Worm (Caenorhabditis elegans): ENCODE measurements around the gene B0416.2.

The B0416.2 gene

DNA sequence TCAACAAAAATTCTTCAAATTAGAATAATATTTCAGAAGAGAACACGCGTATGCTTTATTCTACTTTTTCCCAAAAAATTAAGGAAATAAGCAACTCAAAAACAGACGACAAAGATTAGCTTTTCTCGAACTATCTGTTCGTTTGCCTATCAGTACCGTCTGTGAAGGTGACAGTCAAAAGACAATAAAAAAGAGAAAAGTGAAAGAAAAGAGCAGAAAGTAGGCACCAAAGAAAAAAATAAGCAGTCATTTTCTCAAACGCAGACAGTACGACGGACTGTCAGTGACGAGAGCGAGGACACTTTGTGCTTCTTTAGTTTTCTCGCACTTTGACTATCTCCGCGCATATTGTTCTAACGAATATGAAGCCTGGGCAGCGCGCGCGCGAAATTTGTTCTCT lies 32.4 kb upstream of the B0416.2 start:
- TF ChIP-seq fos-1 (tag; optimal IDR thresholded peaks at IDR 0.05) (no peak), nhr-28 (tag; optimal IDR thresholded peaks at IDR 0.05) (peak; percentile 18), nhr-237 (tag; optimal IDR thresholded peaks at IDR 0.05) (no peak), dve-1 (tag; optimal IDR thresholded peaks at IDR 0.05; ENCODE audit: insufficient read depth) (peak; percentile 68), daf-16 (GFP tag; optimal IDR thresholded peaks at IDR 0.05) (no peak), daf-16 (tag; optimal IDR thresholded peaks at IDR 0.05) (peak; percentile 37), dmd-8 (GFP tag; IDR thresholded peaks at IDR 0.05) (no peak), Y75B8A.6 (GFP tag; IDR thresholded peaks at IDR 0.05) (no peak), ces-1 (GFP tag; optimal IDR thresholded peaks at IDR 0.05) (no peak), pqm-1 (tag; optimal IDR thresholded peaks at IDR 0.05) (peak; percentile 14), php-3 (GFP tag; IDR thresholded peaks at IDR 0.05) (0 out of 2 replicates have a peak, but pooled peaks have one; percentile 6), spr-3 (GFP tag; optimal IDR thresholded peaks at IDR 0.05) (no peak), hlh-11 (tag; optimal IDR thresholded peaks at IDR 0.05) (peak; percentile 54), hlh-30 (tag; optimal IDR thresholded peaks at IDR 0.05; ENCODE audit: insufficient read depth) (peak; percentile 0), dmd-6 (GFP tag; IDR thresholded peaks at IDR 0.05) (peak; percentile 73), pha-4 (GFP tag; IDR thresholded peaks at IDR 0.05) (no peak), pha-4 (tag; optimal IDR thresholded peaks at IDR 0.05) (no peak)

DNA sequence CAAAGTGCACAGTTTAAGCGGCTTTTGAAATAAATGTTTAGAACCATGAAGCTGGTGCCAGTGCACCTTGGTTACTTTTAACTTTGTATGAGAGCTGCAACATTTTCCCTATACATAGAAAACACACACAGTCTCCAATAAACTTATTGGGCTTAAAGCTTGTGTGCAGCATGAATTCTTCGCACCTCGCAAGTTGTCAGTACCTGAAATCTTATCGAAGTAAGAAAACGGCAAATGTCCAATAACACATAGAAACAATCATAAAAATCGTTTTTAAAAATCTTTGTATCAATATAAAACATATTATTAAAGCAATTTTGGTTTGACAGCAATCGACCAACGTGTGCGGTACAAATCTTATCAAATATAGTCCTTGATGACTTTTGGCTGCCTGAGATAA lies 30.6 kb upstream of the B0416.2 start:
- TF ChIP-seq skn-1 (tag; optimal IDR thresholded peaks at IDR 0.05) = no peak
- TF ChIP-seq mes-2 (tag; optimal IDR thresholded peaks at IDR 0.05; ENCODE audit: poor library complexity, severe bottlenecking) = no peak
- no peak for TF ChIP-seq set-16 (GFP tag; IDR thresholded peaks at IDR 0.05)
- peak; percentile 22 for TF ChIP-seq F10B5.3 (tag; optimal IDR thresholded peaks at IDR 0.05)
- peak; percentile 4 for TF ChIP-seq dve-1 (tag; optimal IDR thresholded peaks at IDR 0.05; ENCODE audit: insufficient read depth)
- TF ChIP-seq unc-62 (GFP tag; optimal IDR thresholded peaks at IDR 0.05 in 1 of 2) = peak in 1 of 2 experiments; percentile 93
- TF ChIP-seq unc-62 (tag; optimal IDR thresholded peaks at IDR 0.05) = no peak
- no peak for TF ChIP-seq F44E2.7 (GFP tag; IDR thresholded peaks at IDR 0.05)
- TF ChIP-seq zip-2 (tag; optimal IDR thresholded peaks at IDR 0.05) = no peak
- TF ChIP-seq php-3 (GFP tag; IDR thresholded peaks at IDR 0.05) = 0 out of 2 replicates have a peak, but pooled peaks have one; percentile 32
- TF ChIP-seq R02D3.7 (tag; optimal IDR thresholded peaks at IDR 0.05) = no peak
- no peak for TF ChIP-seq mep-1 (tag; optimal IDR thresholded peaks at IDR 0.05)
- TF ChIP-seq nhr-10 (tag; optimal IDR thresholded peaks at IDR 0.05) = no peak
- no peak for TF ChIP-seq ceh-82 (tag; optimal IDR thresholded peaks at IDR 0.05)
- TF ChIP-seq rbr-2 (tag; optimal IDR thresholded peaks at IDR 0.05) = no peak
- 0 out of 2 replicates have a peak, but pooled peaks have one; percentile 48 for TF ChIP-seq zfp-3 (GFP tag; conservative IDR thresholded peaks at IDR 0.05)
- TF ChIP-seq tra-1 (GFP tag; IDR thresholded peaks at IDR 0.05) = no peak

DNA sequence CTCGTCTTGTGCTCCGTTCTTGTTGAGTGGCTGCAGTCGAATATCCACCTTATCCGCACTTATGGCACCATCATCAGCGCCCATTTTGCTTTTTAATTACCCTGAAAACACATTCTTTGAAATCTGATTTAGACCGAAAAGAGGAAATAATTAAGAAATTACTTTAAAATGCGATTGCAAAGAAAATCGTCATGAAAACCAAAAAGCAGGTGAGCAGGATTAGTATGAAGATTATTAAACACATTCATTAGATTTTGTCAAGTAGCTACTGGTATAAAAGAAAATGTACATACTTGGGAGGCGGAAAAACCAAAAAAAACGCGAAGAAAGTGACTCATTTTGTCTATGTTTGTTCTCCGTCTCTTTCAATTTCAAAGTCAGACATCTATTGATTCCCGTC lies 28.2 kb upstream of the B0416.2 start, which contains the start of gene B0416.5:
Gene B0416.5, minus strand, starts transcription at position 101 of the 400 bp plus-strand sequence.
- TF ChIP-seq unc-62 (GFP tag; optimal IDR thresholded peaks at IDR 0.05 in 1 of 2) = no peak
- TF ChIP-seq unc-62 (tag; optimal IDR thresholded peaks at IDR 0.05) = no peak
- TF ChIP-seq mdl-1 (tag; optimal IDR thresholded peaks at IDR 0.05) = no peak
- TF ChIP-seq ces-1 (GFP tag; optimal IDR thresholded peaks at IDR 0.05) = no peak
- TF ChIP-seq lsy-2 (tag; optimal IDR thresholded peaks at IDR 0.05) = no peak
- no peak for TF ChIP-seq nhr-111 (GFP tag; optimal IDR thresholded peaks at IDR 0.05)

DNA sequence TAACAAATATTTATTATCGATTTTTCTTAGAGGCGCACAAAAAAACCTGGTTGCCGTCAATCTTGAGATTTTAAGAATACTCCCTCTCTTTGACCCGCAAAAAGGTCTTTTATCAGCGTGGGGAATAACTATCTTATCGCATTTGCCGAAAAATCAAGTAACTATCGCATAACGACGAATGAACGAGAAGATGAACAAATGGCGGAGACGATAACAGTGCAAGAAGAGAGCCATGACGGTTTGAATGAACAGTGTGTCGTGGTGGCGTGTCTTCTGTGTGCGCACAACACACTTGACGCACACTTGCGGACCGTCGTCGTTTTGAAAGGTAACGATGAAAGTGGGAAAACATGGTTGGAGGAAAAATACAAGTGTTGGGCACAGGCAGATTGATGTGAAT lies 27.1 kb upstream of the B0416.2 start:
- TF ChIP-seq mdl-1 (tag; optimal IDR thresholded peaks at IDR 0.05) (no peak), nhr-102 (tag; optimal IDR thresholded peaks at IDR 0.05) (no peak), zip-11 (GFP tag; IDR thresholded peaks at IDR 0.05) (no peak), vab-7 (GFP tag; IDR thresholded peaks at IDR 0.05) (no peak), duxl-1 (tag; optimal IDR thresholded peaks at IDR 0.05; ENCODE audit: poor library complexity) (no peak), lsy-2 (tag; optimal IDR thresholded peaks at IDR 0.05) (no peak), rbr-2 (tag; optimal IDR thresholded peaks at IDR 0.05) (no peak), spr-3 (GFP tag; optimal IDR thresholded peaks at IDR 0.05) (no peak), gei-8 (GFP tag; optimal IDR thresholded peaks at IDR 0.05) (no peak), nhr-25 (tag; optimal IDR thresholded peaks at IDR 0.05; ENCODE audit: borderline replicate concordance, insufficient read depth) (no peak), nhr-11 (tag; optimal IDR thresholded peaks at IDR 0.05) (no peak), lin-39 (tag; optimal IDR thresholded peaks at IDR 0.05) (no peak), dmd-6 (GFP tag; IDR thresholded peaks at IDR 0.05) (peak; percentile 82), hif-1 (tag; optimal IDR thresholded peaks at IDR 0.05) (no peak), spr-1 (tag; optimal IDR thresholded peaks at IDR 0.05) (no peak), lin-38 (GFP tag; IDR thresholded peaks at IDR 0.05) (no peak), snpc-1.2 (GFP tag; IDR thresholded peaks at IDR 0.05) (no peak)
